Worm (Caenorhabditis elegans) whole organism, midembryonic: ENCODE results near the gene Y57E12AL.6.
"Not testable (repeated sequence)": the region's sequence is repeated elsewhere in the genome, so short reads cannot be mapped to it uniquely, and the experiment has no call there.

Source experiments
- T22C8.4 ChIP-seq: fragments of 200-800 bp; sonication (Bioruptor generic); IDR thresholded peaks from 2 replicates; pipeline ENCODE4 v1.3.6; 2022; ENCODE audit warnings: missing genetic modification characterization, missing compliant biosample characterization
- cog-1 ChIP-seq: sonication (generic microtip); optimal IDR thresholded peaks from 2 replicates; lab custom pipeline; 2016; ENCODE audit warnings: missing genetic modification characterization, missing compliant biosample characterization
- flt-1 ChIP-seq: fragments of 200-800 bp; sonication (Bioruptor generic); IDR thresholded peaks from 2 replicates; pipeline ENCODE4 v1.3.6; 2022; ENCODE audit warnings: missing genetic modification characterization, missing compliant biosample characterization
- klf-2 ChIP-seq: fragments of 200-800 bp; sonication (Bioruptor generic); conservative IDR thresholded peaks from 2 replicates; pipeline ENCODE4 v1.3.6; 2022; ENCODE audit warnings: missing genetic modification reagents, missing genetic modification characterization, missing compliant biosample characterization
- med-1 ChIP-seq: sonication (generic microtip); optimal IDR thresholded peaks from 2 replicates; lab custom pipeline; 2017; ENCODE audit warnings: missing genetic modification characterization, mild to moderate bottlenecking, missing compliant biosample characterization, antibody characterized with exemption, missing genetic modification reagents; ENCODE audit not compliant: insufficient read depth
- ref-1 ChIP-seq: fragments of 200-800 bp; sonication (Bioruptor generic); conservative IDR thresholded peaks from 2 replicates; pipeline ENCODE4 v1.3.6; 2022; ENCODE audit warnings: missing genetic modification reagents, missing genetic modification characterization, missing compliant biosample characterization
- tab-1 ChIP-seq: fragments of 200-800 bp; sonication (Bioruptor generic); IDR thresholded peaks from 2 replicates; pipeline ENCODE4 v1.3.6; 2022; ENCODE audit warnings: missing genetic modification characterization, missing compliant biosample characterization

- not testable (repeated sequence) for TF ChIP-seq flt-1 (GFP tag; lab: Robert Waterston, UW); med-1 (GFP tag; lab: Kevin White, UChicago); ref-1 (GFP tag; lab: Robert Waterston, UW); cog-1 (tag; lab: Kevin White, UChicago); tab-1 (GFP tag; lab: Robert Waterston, UW); T22C8.4 (GFP tag; lab: Robert Waterston, UW); klf-2
Measured at ce11 chrV:7057795-7058194, 2.5 kb downstream of the Y57E12AL.6 start, which contains the start of gene Y57E12AL.2.
